Worm (Caenorhabditis elegans) whole organism, young adult: ENCODE measurements around the gene str-160.

Experiments
- F57A8.1 ChIP-seq: fragments of 200-800 bp; sonication (Bioruptor generic); optimal IDR thresholded peaks from 2 replicates; lab custom pipeline; 2018; ENCODE audit warnings: mild to moderate bottlenecking, missing genetic modification characterization, moderate library complexity, missing compliant biosample characterization
- ama-1 ChIP-seq, 3 experiments: fragments of 150-350 bp in 1 of 3; sonication (generic microtip) in 2 of 3; optimal IDR thresholded peaks; 2 replicates each; lab custom pipeline; 2014 to 2018; ENCODE audit warnings: missing biosample characterization in 2 of 3, missing genetic modification characterization in 2 of 3, missing genetic modification reagents in 2 of 3
- attf-6 ChIP-seq: fragments of 200-800 bp; sonication (Bioruptor generic); IDR thresholded peaks from 2 replicates; pipeline ENCODE4 v1.3.6; 2022; ENCODE audit warnings: missing genetic modification reagents, missing genetic modification characterization, missing compliant biosample characterization
- ceh-100 ChIP-seq: fragments of 200-800 bp; sonication (Bioruptor generic); IDR thresholded peaks from 2 replicates; pipeline ENCODE4 v1.3.6; 2022; ENCODE audit warnings: missing genetic modification reagents, missing genetic modification characterization, missing compliant biosample characterization
- dpff-1 ChIP-seq: sonication (generic microtip); optimal IDR thresholded peaks from 2 replicates; lab custom pipeline; 2017; ENCODE audit warnings: mild to moderate bottlenecking, missing genetic modification characterization, missing compliant biosample characterization
- dpl-1 ChIP-seq: fragments of 150-350 bp; optimal IDR thresholded peaks from 2 replicates; lab custom pipeline; 2014; ENCODE audit warnings: missing biosample characterization, missing genetic modification reagents, missing genetic modification characterization
- lin-35 ChIP-seq, 3 experiments: fragments of 150-350 bp in 2 of 3; sonication (generic microtip) in 1 of 3; optimal IDR thresholded peaks; 2 replicates each; lab custom pipeline; 2014 to 2018; ENCODE audit warnings: missing biosample characterization in 3 of 3, missing genetic modification characterization in 3 of 3, missing genetic modification reagents in 3 of 3
- pha-4 ChIP-seq: fragments of 150-350 bp; sonication (generic microtip); optimal IDR thresholded peaks from 2 replicates; lab custom pipeline; 2014; ENCODE audit warnings: missing biosample characterization, missing genetic modification reagents, missing genetic modification characterization
- snpc-4 ChIP-seq, 5 experiments: fragments of 150-350 bp in 1 of 5; sonication (generic microtip) in 4 of 5; optimal IDR thresholded peaks; 2 replicates each; lab custom pipeline; 2014 to 2018; ENCODE audit warnings: missing genetic modification characterization in 5 of 5, missing biosample characterization in 3 of 5, antibody characterized with exemption in 2 of 5, mild to moderate bottlenecking in 2 of 5, missing compliant biosample characterization in 2 of 5, missing genotype in 2 of 5, moderate library complexity in 2 of 5, missing genetic modification reagents in 1 of 5

ce11 chrV:1701584-1702101 lies 33.0 kb upstream of the str-160 start, which contains the start of gene srw-90:
- TF ChIP-seq attf-6 (no peak), dpff-1 (tag; lab: Kevin White, UChicago) (no peak), pha-4 (no peak), dpl-1 (GFP tag; lab: Kevin White, UChicago) (no peak), F57A8.1 (no peak), snpc-4 (GFP tag; optimal IDR thresholded peaks at IDR 0.05; lab: Kevin White, UChicago) (no peak), snpc-4 (tag; optimal IDR thresholded peaks at IDR 0.05; lab: Kevin White, UChicago) (no peak), ama-1 (optimal IDR thresholded peaks at IDR 0.05; lab: Kevin White, UChicago) (no peak), ama-1 (GFP tag; optimal IDR thresholded peaks at IDR 0.05; lab: Kevin White, UChicago) (no peak), ceh-100 (GFP tag; lab: Robert Waterston, UW) (no peak), lin-35 (GFP tag; optimal IDR thresholded peaks at IDR 0.05; lab: Kevin White, UChicago) (no peak)
